Fruit fly (Drosophila melanogaster): ENCODE data around the gene Myc.
A peak's percentile ranks its signal among the peaks of the same experiment; 100 is the strongest.

Myc gene

dm6 chrX:3383814-3384213 is 10.9 kb downstream of the Myc start:
- TF ChIP-seq ss (GFP tag; optimal IDR thresholded peaks at IDR 0.05), result peak in 1 of 2 experiments; percentile 19
- no peak for TF ChIP-seq CG32006 (GFP tag; optimal IDR thresholded peaks at IDR 0.05)
- TF ChIP-seq salr (GFP tag; optimal IDR thresholded peaks at IDR 0.05), result peak in 1 of 2 experiments; percentile 15

- TF ChIP-seq Smox (GFP tag; optimal IDR thresholded peaks at IDR 0.05) (peak; percentile 48), spab (GFP tag; optimal IDR thresholded peaks at IDR 0.05) (no peak), CG34406 (GFP tag; optimal IDR thresholded peaks at IDR 0.05) (peak; percentile 54), ss (GFP tag; optimal IDR thresholded peaks at IDR 0.05) (no peak), Sox102F (GFP tag; optimal IDR thresholded peaks at IDR 0.05) (peak; percentile 25), CG31627 (GFP tag; optimal IDR thresholded peaks at IDR 0.05) (peak; percentile 26), CG16779 (tag; optimal IDR thresholded peaks at IDR 0.05) (no peak), CG8632 (GFP tag; optimal IDR thresholded peaks at IDR 0.05) (peak; percentile 21), CG3919 (GFP tag; optimal IDR thresholded peaks at IDR 0.05) (peak; percentile 16), lz (GFP tag; optimal IDR thresholded peaks at IDR 0.05) (peak; percentile 17), OdsH (GFP tag; optimal IDR thresholded peaks at IDR 0.05) (peak; percentile 18), Sox14 (GFP tag; optimal IDR thresholded peaks at IDR 0.05) (peak; percentile 17), vri (GFP tag; optimal IDR thresholded peaks at IDR 0.05) (peak; percentile 28), acj6 (GFP tag; optimal IDR thresholded peaks at IDR 0.05) (peak; percentile 24), svp (GFP tag) (peak; percentile 66), CG8119 (GFP tag; IDR thresholded peaks at IDR 0.05) (0 out of 3 replicates have a peak, but pooled peaks have one; percentile 22), Hr39 (GFP tag; optimal IDR thresholded peaks at IDR 0.05) (peak; percentile 37), esn (GFP tag; optimal IDR thresholded peaks at IDR 0.05) (peak; percentile 34), CG6792 (GFP tag; optimal IDR thresholded peaks at IDR 0.05) (peak; percentile 9), CG6854 (GFP tag; optimal IDR thresholded peaks at IDR 0.05) (no peak), Eip75B (GFP tag; optimal IDR thresholded peaks at IDR 0.05) (peak; percentile 24), CG11902 (GFP tag; optimal IDR thresholded peaks at IDR 0.05) (no peak), fd59A (GFP tag; optimal IDR thresholded peaks at IDR 0.05) (no peak), fkh (GFP tag; optimal IDR thresholded peaks at IDR 0.05) (no peak), achi (GFP tag; optimal IDR thresholded peaks at IDR 0.05) (peak; percentile 17), Met (GFP tag; optimal IDR thresholded peaks at IDR 0.05) (peak; percentile 33), CG7368 (GFP tag; optimal IDR thresholded peaks at IDR 0.05) (peak; percentile 36), Gug (GFP tag; IDR thresholded peaks at IDR 0.05) (no peak), net (GFP tag; optimal IDR thresholded peaks at IDR 0.05) (peak; percentile 36), dsx (GFP tag; optimal IDR thresholded peaks at IDR 0.05; ENCODE audit: poor library complexity, severe bottlenecking) (no peak), Hr4 (GFP tag; optimal IDR thresholded peaks at IDR 0.05) (peak; percentile 20), CG6276 (GFP tag; optimal IDR thresholded peaks at IDR 0.05) (no peak), topi (GFP tag; optimal IDR thresholded peaks at IDR 0.05) (peak; percentile 44), Eip78C (GFP tag) (peak; percentile 89), cyc (GFP tag; optimal IDR thresholded peaks at IDR 0.05) (no peak), pdm3 (GFP tag; optimal IDR thresholded peaks at IDR 0.05) (peak; percentile 43), dac (GFP tag; optimal IDR thresholded peaks at IDR 0.05) (no peak), CG10669 (GFP tag; optimal IDR thresholded peaks at IDR 0.05) (peak; percentile 18)
Measured at dm6 chrX:3389861-3390260, 16.9 kb downstream of the Myc start.

- TF ChIP-seq CG4318 (GFP tag; optimal IDR thresholded peaks at IDR 0.05) (no peak), CG11762 (GFP tag; optimal IDR thresholded peaks at IDR 0.05; ENCODE audit: insufficient read depth) (no peak), CG11294 (GFP tag; IDR thresholded peaks at IDR 0.05) (no peak), Hr4 (GFP tag; optimal IDR thresholded peaks at IDR 0.05) (no peak)
Measured at dm6 chrX:3394144-3394543, 21.2 kb downstream of the Myc start.

All from whole organism, prepupa.